Fruit fly (Drosophila melanogaster): ENCODE data around the gene tin.

The tin gene

DNA sequence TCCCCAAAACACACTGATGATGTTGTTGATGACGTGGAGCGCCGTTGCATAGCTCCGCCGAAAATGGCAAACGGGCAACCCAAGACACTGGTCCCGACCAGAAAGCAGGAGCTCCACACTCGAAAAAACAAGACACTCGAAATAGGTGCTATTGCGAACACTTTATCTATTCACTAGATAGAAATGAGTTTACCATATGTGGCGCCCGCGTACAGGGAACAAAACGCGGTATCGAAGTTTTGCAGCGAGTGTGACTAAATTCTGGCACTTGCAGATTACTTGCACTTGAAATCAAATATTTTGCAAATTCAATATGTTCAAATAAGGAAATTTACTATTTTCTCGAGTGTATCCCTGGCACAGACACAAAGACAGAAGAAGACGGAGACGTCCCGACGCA, 33.8 kb upstream of the tin start (continued):
- TF ChIP-seq cyc (GFP tag; optimal IDR thresholded peaks at IDR 0.05) = peak; percentile 19
- TF ChIP-seq CG34406 (GFP tag; optimal IDR thresholded peaks at IDR 0.05) = peak; percentile 35
- no peak for TF ChIP-seq CG6854 (GFP tag; optimal IDR thresholded peaks at IDR 0.05)
- TF ChIP-seq spab (GFP tag; optimal IDR thresholded peaks at IDR 0.05) = peak; percentile 62
- peak; percentile 25 for TF ChIP-seq fd85E (GFP tag; optimal IDR thresholded peaks at IDR 0.05)
- peak; percentile 76 for TF ChIP-seq CG10669 (GFP tag; optimal IDR thresholded peaks at IDR 0.05)
- no peak for TF ChIP-seq Blimp-1 (GFP tag; optimal IDR thresholded peaks at IDR 0.05)
- TF ChIP-seq Eip75B (GFP tag; optimal IDR thresholded peaks at IDR 0.05) = peak; percentile 66
- peak; percentile 63 for TF ChIP-seq acj6 (GFP tag; optimal IDR thresholded peaks at IDR 0.05)
- peak; percentile 67 for TF ChIP-seq CG3919 (GFP tag; optimal IDR thresholded peaks at IDR 0.05)
- peak; percentile 55 for TF ChIP-seq esn (GFP tag; optimal IDR thresholded peaks at IDR 0.05)
- peak; percentile 18 to 44 for TF ChIP-seq salr (GFP tag; optimal IDR thresholded peaks at IDR 0.05)
- TF ChIP-seq CG9139 (GFP tag; optimal IDR thresholded peaks at IDR 0.05) = peak; percentile 53
- TF ChIP-seq Sox102F (GFP tag; optimal IDR thresholded peaks at IDR 0.05) = peak; percentile 44
- TF ChIP-seq CG3032 (tag; optimal IDR thresholded peaks at IDR 0.05) = peak; percentile 68
- peak; percentile 35 for TF ChIP-seq lz (GFP tag; optimal IDR thresholded peaks at IDR 0.05)
- TF ChIP-seq Hr4 (GFP tag; optimal IDR thresholded peaks at IDR 0.05) = peak; percentile 80
- TF ChIP-seq CG6808 (GFP tag; optimal IDR thresholded peaks at IDR 0.05) = peak; percentile 80
- TF ChIP-seq vri (GFP tag; optimal IDR thresholded peaks at IDR 0.05) = peak; percentile 8
- TF ChIP-seq CG6163 (GFP tag; IDR thresholded peaks at IDR 0.05) = peak; percentile 61
- TF ChIP-seq OdsH (GFP tag; optimal IDR thresholded peaks at IDR 0.05) = peak; percentile 59
- peak; percentile 23 for TF ChIP-seq topi (GFP tag; optimal IDR thresholded peaks at IDR 0.05)
- TF ChIP-seq CG6792 (GFP tag; optimal IDR thresholded peaks at IDR 0.05) = peak; percentile 50
- TF ChIP-seq fkh (GFP tag; optimal IDR thresholded peaks at IDR 0.05) = no peak
- TF ChIP-seq CG8632 (GFP tag; optimal IDR thresholded peaks at IDR 0.05) = peak; percentile 27
- peak; percentile 48; the same call in 1 of the 2 replicates for TF ChIP-seq Gug (GFP tag; IDR thresholded peaks at IDR 0.05)
- TF ChIP-seq Lpt (GFP tag; optimal IDR thresholded peaks at IDR 0.05) = peak; percentile 58
- TF ChIP-seq Met (GFP tag; optimal IDR thresholded peaks at IDR 0.05) = peak; percentile 48
- TF ChIP-seq eg (GFP tag; IDR thresholded peaks at IDR 0.05) = 0 out of 3 replicates have a peak, but pooled peaks have one; percentile 41
- peak; percentile 57 for TF ChIP-seq pdm3 (GFP tag; optimal IDR thresholded peaks at IDR 0.05)
- TF ChIP-seq Smox (GFP tag; optimal IDR thresholded peaks at IDR 0.05) = peak; percentile 31
- TF ChIP-seq CG32006 (GFP tag; optimal IDR thresholded peaks at IDR 0.05) = peak; percentile 83
- peak; percentile 70 for TF ChIP-seq CG1621 (tag; optimal IDR thresholded peaks at IDR 0.05)
- peak; percentile 78 for TF ChIP-seq CG8119 (GFP tag; IDR thresholded peaks at IDR 0.05)
- peak; percentile 66 for TF ChIP-seq net (GFP tag; optimal IDR thresholded peaks at IDR 0.05)

DNA sequence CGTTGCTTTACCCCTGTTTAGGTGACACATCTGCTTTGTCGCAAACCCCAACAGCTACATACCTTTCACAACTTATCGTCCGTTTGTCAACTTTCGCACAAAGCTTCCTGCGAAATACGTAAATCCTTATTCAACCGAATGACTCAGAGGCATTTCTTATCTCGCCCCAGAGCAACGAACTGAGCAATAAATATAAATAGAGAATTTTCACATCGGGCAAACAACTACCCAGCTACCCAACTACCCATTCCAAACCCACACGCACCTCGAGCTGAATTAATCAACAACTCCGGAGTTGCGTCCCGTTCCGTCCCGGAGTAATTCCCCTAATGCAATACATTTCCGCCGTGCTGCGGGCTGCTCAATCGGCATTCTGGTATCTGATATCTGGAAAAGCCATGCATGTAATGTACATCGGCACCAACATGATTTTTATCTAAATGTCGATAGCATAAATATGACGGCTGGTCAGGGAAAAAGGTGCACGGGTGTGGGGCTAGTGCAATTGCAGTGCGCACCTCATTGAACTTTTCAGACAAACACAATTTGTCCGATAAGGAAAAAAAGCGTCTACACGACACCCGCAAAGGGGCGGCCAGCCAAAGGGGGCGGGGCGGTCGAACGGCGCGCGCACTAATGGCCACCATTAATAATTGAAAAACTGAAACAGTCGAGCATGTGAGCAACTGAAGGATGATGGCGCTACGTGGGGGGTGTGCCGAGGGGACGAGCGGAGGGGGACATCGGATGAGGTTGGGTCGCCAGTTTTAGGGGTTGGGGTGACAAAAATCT, 31.6 kb upstream of the tin start:
- TF ChIP-seq CG31627 (GFP tag; optimal IDR thresholded peaks at IDR 0.05) (no peak), fd85E (GFP tag; optimal IDR thresholded peaks at IDR 0.05) (no peak), Gug (GFP tag; IDR thresholded peaks at IDR 0.05) (0 out of 2 replicates have a peak, but pooled peaks have one; percentile 8), dac (GFP tag; optimal IDR thresholded peaks at IDR 0.05) (no peak), fd59A (GFP tag; optimal IDR thresholded peaks at IDR 0.05) (no peak), esn (GFP tag; optimal IDR thresholded peaks at IDR 0.05) (no peak), vri (GFP tag; optimal IDR thresholded peaks at IDR 0.05) (peak; percentile 40), CG6854 (GFP tag; optimal IDR thresholded peaks at IDR 0.05) (no peak), fkh (GFP tag; optimal IDR thresholded peaks at IDR 0.05) (no peak), Hr4 (GFP tag; optimal IDR thresholded peaks at IDR 0.05) (no peak), acj6 (GFP tag; optimal IDR thresholded peaks at IDR 0.05) (no peak), CG6792 (GFP tag; optimal IDR thresholded peaks at IDR 0.05) (no peak), Ets21C (GFP tag; optimal IDR thresholded peaks at IDR 0.05) (no peak), CG16779 (tag; optimal IDR thresholded peaks at IDR 0.05) (no peak), Sox102F (GFP tag; optimal IDR thresholded peaks at IDR 0.05) (no peak), OdsH (GFP tag; optimal IDR thresholded peaks at IDR 0.05) (no peak), lz (GFP tag; optimal IDR thresholded peaks at IDR 0.05) (no peak), Eip78C (GFP tag) (peak; percentile 53), net (GFP tag; optimal IDR thresholded peaks at IDR 0.05) (no peak), CG6808 (GFP tag; optimal IDR thresholded peaks at IDR 0.05) (no peak), topi (GFP tag; optimal IDR thresholded peaks at IDR 0.05) (no peak), CG6163 (GFP tag; IDR thresholded peaks at IDR 0.05) (no peak; the same call in 2 of the 3 replicates), Ets96B (tag; optimal IDR thresholded peaks at IDR 0.05) (no peak), CG8632 (GFP tag; optimal IDR thresholded peaks at IDR 0.05) (no peak), CG4318 (GFP tag; optimal IDR thresholded peaks at IDR 0.05) (no peak)
